Worm (Caenorhabditis elegans): ENCODE measurements around the gene mrps-22.

ce11 chrII:10556550-10557205, 25.7 kb upstream of the mrps-22 start:
- TF ChIP-seq nhr-179 (tag; optimal IDR thresholded peaks at IDR 0.05) (no peak), ets-4 (GFP tag; optimal IDR thresholded peaks at IDR 0.05) (peak; percentile 38), lsl-1 (GFP tag; optimal IDR thresholded peaks at IDR 0.05) (no peak), unc-62 (GFP tag; optimal IDR thresholded peaks at IDR 0.05) (no peak), D2030.7 (GFP tag; IDR thresholded peaks at IDR 0.05) (no peak), F39B2.1 (GFP tag; IDR thresholded peaks at IDR 0.05) (no peak), hlh-12 (tag; optimal IDR thresholded peaks at IDR 0.05) (no peak), ztf-22 (GFP tag; optimal IDR thresholded peaks at IDR 0.05) (no peak), let-526 (GFP tag; IDR thresholded peaks at IDR 0.05) (no peak), nhr-90 (tag; optimal IDR thresholded peaks at IDR 0.05) (no peak)

All from whole organism, young adult.